Fruit fly (Drosophila melanogaster): ENCODE measurements around the gene Ccdc85.

Gene Ccdc85

DNA sequence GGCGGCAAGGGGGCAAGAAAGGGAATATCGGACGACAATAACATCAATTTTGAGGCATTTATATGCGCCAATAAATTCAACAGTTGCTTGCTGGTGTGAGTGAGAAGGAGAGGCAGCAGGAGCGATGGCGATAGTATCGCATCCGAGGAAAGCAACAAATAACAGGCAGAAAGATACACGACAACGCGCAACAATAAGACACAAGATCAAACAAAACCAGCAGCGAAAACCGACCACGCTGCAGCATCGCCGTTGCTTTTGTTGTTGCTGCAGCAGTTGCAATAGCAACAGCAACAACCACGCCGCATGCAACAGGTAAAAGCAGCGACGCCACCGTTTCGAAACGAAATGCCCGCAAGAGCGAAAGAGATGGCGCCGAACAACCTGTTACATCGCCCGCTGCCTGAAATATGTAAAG is 1.4 kb downstream of the Ccdc85 start (continued):
- TF ChIP-seq pfk (GFP tag; optimal IDR thresholded peaks at IDR 0.05) (no peak), CG32772 (GFP tag; IDR thresholded peaks at IDR 0.05) (no peak), amos (GFP tag; IDR thresholded peaks at IDR 0.05; ENCODE audit: partially characterized antibody) (peak; percentile 20; the same call in 1 of the 2 replicates), NFAT (GFP tag; IDR thresholded peaks at IDR 0.05) (no peak), vvl (GFP tag; IDR thresholded peaks at IDR 0.05) (peak; percentile 66; the same call in 1 of the 2 replicates), CG6765 (GFP tag; optimal IDR thresholded peaks at IDR 0.05) (no peak), CG9437 (GFP tag; optimal IDR thresholded peaks at IDR 0.05) (no peak), fu2 (GFP tag; optimal IDR thresholded peaks at IDR 0.05) (no peak), CG12391 (tag; optimal IDR thresholded peaks at IDR 0.05) (no peak), gfzf (GFP tag; optimal IDR thresholded peaks at IDR 0.05) (no peak), gsb-n (tag; optimal IDR thresholded peaks at IDR 0.05) (peak; percentile 26), CG15601 (tag; optimal IDR thresholded peaks at IDR 0.05) (no peak), fd96Cb (tag; optimal IDR thresholded peaks at IDR 0.05) (no peak), CG14965 (GFP tag; optimal IDR thresholded peaks at IDR 0.05; ENCODE audit: borderline replicate concordance) (no peak), CG13123 (GFP tag; optimal IDR thresholded peaks at IDR 0.05) (no peak), cas (GFP tag; IDR thresholded peaks at IDR 0.05) (no peak), zfh1 (GFP tag; IDR thresholded peaks at IDR 0.05) (no peak), dm (GFP tag; optimal IDR thresholded peaks at IDR 0.05) (no peak), CG2889 (GFP tag; IDR thresholded peaks at IDR 0.05) (no peak), CG30431 (GFP tag; optimal IDR thresholded peaks at IDR 0.05) (no peak)

DNA sequence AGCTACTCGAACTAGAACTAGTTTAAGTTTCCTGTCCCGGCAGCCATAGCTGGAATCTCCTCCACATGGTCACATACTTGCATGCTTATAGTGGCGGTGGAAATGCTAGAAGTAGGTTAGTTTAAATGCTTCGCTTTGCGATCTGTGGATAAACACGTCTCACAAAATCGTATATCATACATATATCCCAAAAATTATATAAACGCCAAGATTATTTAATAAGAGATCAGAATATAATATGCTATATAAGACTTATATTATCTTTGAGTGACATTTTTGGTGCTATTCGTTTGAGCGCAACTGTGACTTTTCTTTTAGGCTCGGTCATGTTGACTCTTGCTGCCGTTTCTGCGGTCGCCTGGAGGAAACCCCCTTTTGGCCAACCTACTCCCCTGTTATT is 2.9 kb downstream of the Ccdc85 start:
- TF ChIP-seq Dad (GFP tag; optimal IDR thresholded peaks at IDR 0.05) (no peak), Xrp1 (GFP tag; IDR thresholded peaks at IDR 0.05) (peak; percentile 9; the same call in 1 of the 2 replicates), Abd-B (GFP tag; optimal IDR thresholded peaks at IDR 0.05) (no peak), gem (tag; optimal IDR thresholded peaks at IDR 0.05) (peak; percentile 22), sens (GFP tag) (peak; percentile 50), lmd (GFP tag; IDR thresholded peaks at IDR 0.05) (no peak), Ets65A (GFP tag) (peak; percentile 49), Sox102F (GFP tag; optimal IDR thresholded peaks at IDR 0.05) (peak; percentile 13)

DNA sequence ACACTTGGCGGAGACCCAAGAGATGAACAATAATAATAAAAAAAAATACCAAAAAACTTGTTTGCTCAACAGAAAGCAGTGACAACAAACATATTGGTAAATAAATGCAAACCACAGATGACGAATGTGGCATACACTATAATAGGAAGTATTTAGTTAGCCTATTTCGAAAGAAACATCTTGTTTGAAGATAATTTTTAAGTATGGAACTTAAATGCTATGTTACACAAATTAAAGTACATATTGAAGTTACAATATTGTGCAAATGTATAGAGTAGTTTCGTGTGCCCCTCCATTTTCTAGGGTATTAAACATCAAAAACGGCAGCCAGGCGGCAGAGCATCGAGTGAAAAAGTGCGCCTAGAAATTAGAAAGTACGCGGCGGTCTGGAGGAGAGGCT is 4.3 kb downstream of the Ccdc85 start:
- TF ChIP-seq CG9817 (tag; optimal IDR thresholded peaks at IDR 0.05) (peak; percentile 10), bab2 (GFP tag; optimal IDR thresholded peaks at IDR 0.05) (peak; percentile 59), Hr78 (GFP tag; optimal IDR thresholded peaks at IDR 0.05) (peak in 1 of 2 experiments; percentile 9), Antp (GFP tag; optimal IDR thresholded peaks at IDR 0.05) (no peak), CG17802 (tag; optimal IDR thresholded peaks at IDR 0.05) (no peak), CG12391 (tag; optimal IDR thresholded peaks at IDR 0.05) (peak; percentile 53), dpn (GFP tag; optimal IDR thresholded peaks at IDR 0.05) (peak in 1 of 2 experiments; percentile 41), Dp (GFP tag; optimal IDR thresholded peaks at IDR 0.05) (no peak), bcd (GFP tag; optimal IDR thresholded peaks at IDR 0.05) (peak; percentile 1), CG13123 (GFP tag; optimal IDR thresholded peaks at IDR 0.05) (no peak), CTCF (GFP tag; optimal IDR thresholded peaks at IDR 0.05) (no peak), Atf6 (GFP tag; IDR thresholded peaks at IDR 0.05) (no peak), CG6175 (GFP tag; IDR thresholded peaks at IDR 0.05) (no peak), CG8359 (GFP tag; optimal IDR thresholded peaks at IDR 0.05; ENCODE audit: borderline replicate concordance) (no peak), CG17328 (GFP tag; IDR thresholded peaks at IDR 0.05) (peak; percentile 38; the same call in 1 of the 2 replicates), CG8765 (GFP tag; IDR thresholded peaks at IDR 0.05) (no peak), CkIIα-i1 (GFP tag; IDR thresholded peaks at IDR 0.05) (no peak), D19B (GFP tag; optimal IDR thresholded peaks at IDR 0.05) (no peak), CG32772 (GFP tag; IDR thresholded peaks at IDR 0.05) (0 out of 2 replicates have a peak, but pooled peaks have one; percentile 42), Camta (GFP tag; optimal IDR thresholded peaks at IDR 0.05) (peak; percentile 19), Opbp (GFP tag; IDR thresholded peaks at IDR 0.05; ENCODE audit: partially characterized antibody) (no peak), CG14710 (tag; optimal IDR thresholded peaks at IDR 0.05) (peak; percentile 15), pan (optimal IDR thresholded peaks at IDR 0.05) (no peak), pan (GFP tag; optimal IDR thresholded peaks at IDR 0.05 in 1 of 2, IDR thresholded peaks at IDR 0.05 in 1 of 2) (peak in 1 of 2 experiments; percentile 50), Med (GFP tag) (peak; percentile 80)

Data from whole organism, embryonic.